Worm (Caenorhabditis elegans) whole organism, dauer: Measurements from ENCODE around the gene nmad-1.

ENCODE experiments used
- unc-62 ChIP-seq: sonication (generic microtip); optimal IDR thresholded peaks from 2 replicates; lab custom pipeline; 2017; ENCODE audit warnings: missing biosample characterization, missing genetic modification reagents, missing genetic modification characterization

Gene nmad-1

DNA sequence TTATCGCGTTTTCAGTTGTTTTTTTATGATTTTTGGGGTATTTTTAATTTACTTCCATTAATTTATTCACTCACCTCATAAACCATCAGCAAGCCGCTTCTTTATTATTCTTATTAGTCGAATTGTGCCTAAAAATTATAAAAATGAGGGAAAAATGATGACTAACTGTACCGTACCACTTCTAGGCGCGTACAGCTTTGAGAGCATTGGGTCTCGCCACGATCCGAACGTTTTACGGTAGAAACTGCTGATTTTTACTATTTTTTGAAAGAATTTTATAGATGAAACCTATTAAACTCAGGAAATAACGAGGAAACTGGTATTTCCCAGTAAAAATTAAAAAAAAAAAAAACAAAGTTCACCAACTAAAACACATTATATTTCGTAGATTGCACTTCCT is 11.7 kb downstream of the nmad-1 start, which contains the start of gene D1044.6:
Gene D1044.6 (minus strand): TSS at position 128 of the 400 bp plus-strand sequence.
- no peak for TF ChIP-seq unc-62

ce11 chrIII:5541777-5542176 is 13.0 kb downstream of the nmad-1 start:
- TF ChIP-seq unc-62, result no peak

- no peak for TF ChIP-seq unc-62
Measured at ce11 chrIII:5525973-5526372, 28.8 kb downstream of the nmad-1 start, which contains the start of gene dex-1. Gene dex-1 (plus strand): TSS chrIII:5526104.

DNA sequence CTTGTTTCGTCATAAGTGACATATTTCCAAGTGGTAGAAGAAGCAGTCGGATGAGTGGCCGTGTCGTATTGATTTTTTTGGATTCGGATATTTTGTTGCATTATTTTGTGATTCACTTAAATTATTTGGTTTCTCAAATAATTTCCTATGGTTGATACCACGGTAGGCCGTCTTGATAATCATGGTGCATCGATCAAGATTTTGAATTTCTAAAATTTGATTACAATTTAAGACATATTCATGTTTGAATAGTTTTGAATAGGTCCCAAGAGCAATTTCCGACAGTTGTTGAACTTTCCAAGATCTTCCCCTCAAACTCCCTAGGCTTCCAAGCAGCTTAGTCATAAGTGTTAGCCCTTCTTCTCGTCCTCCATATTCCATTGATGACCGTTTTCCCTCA is 32.8 kb downstream of the nmad-1 start, which contains the start of gene D1044.4:
Gene D1044.4 (minus strand): TSS at position 101 of the 400 bp plus-strand sequence.
- no peak for TF ChIP-seq unc-62

- no peak for TF ChIP-seq unc-62
Measured at ce11 chrIII:5517423-5517822, 37.3 kb downstream of the nmad-1 start, which contains the start of gene nekl-4. Gene nekl-4 (minus strand): TSS chrIII:5517523.

ce11 chrIII:5512502-5512901 is 42.2 kb downstream of the nmad-1 start, which contains the start of gene pqn-25:
Gene pqn-25 (minus strand): TSS chrIII:5512602.
- no peak for TF ChIP-seq unc-62

ce11 chrIII:5508669-5509068 is 46.1 kb downstream of the nmad-1 start, which contains the start of gene D1044.7:
Gene D1044.7 (minus strand): TSS chrIII:5508769.
- no peak for TF ChIP-seq unc-62

ce11 chrIII:5506936-5507335 is 47.8 kb downstream of the nmad-1 start:
- TF ChIP-seq unc-62, result no peak

DNA sequence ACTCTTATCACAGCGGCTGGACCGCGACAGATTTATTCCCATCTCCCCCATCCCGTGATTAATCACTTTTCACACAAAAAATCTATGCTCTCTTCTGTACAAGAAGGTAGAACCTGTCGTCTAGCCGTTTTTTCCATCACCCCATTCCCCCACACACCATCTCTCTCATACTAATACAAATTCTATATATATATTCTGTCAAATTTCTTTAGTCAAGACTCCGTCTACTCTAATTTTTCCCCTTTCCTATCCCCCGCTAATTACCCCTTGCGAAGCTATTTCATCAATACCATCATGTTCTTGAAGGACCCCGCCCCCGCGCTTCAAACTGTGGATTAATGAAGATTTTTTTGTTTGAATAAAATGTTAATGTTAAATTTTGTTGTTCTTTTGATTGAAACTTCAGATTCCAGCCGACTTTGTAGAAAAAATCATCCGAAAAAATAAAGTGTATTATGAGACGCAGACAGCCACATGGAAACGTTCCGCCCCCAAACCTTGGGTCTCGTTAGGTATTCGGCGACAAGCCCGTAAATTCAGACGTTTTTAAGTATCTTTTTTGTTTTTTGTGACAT is 48.6 kb downstream of the nmad-1 start:
- no peak for TF ChIP-seq unc-62

DNA sequence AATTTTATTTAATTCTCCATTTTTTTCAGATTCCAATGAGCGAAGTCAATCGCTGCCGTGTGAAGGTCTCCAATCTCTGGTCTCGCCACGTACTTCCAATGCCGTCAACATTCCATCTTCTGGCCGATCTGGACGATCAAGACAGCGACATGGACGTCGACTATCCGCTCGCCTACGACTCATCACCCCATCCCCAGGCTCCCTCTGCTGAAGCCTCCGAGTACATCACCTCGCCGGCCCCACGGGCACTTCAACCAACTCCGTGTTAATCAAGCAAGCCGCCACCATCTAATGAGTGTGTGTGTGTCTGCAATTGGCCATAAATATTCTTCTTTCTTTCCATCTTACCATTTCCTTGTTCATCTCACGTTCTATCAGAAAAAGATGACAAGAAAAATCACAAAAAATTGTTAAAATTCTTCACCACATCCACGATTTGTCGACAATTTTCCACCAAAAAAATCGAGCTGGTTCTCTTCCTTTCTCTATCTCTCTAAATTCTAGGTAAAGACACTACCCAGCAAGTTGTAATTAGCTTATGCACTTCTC is 49.2 kb downstream of the nmad-1 start:
- TF ChIP-seq unc-62, result no peak

DNA sequence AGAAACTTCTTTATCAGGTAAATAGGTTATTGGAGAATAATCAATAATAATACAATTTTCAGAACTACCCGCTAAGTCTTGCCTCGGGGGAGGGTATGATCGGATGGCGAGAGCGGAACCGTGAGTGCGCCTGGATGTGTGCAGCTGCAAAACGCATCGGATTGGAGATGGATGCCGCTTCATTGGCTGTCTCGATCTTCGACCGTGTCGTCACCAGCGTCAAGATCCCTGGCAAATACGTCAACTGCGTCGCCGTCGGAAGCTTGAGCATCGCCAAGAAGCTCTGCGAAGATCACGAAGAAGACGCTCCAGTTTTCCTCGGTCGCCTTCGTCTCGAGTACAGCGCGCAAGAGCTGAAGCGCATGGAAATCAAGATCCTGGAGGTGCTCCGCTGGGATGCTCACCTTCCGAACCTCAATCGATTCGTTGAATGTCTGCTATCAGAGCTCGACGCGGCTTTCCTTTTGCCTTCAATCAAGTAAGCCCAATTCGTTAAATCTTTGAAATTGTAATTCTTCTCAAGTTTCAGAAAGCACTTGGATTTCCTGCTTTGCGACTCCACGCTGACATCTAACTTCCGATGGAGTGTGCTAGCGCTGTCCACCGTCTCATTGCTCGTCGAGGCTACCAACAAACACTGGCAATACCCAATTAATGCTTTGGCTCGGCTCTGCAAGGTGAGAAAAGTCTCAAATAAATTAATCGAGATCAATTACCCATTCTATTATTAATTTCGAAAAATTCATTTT is 49.8 kb downstream of the nmad-1 start:
- TF ChIP-seq unc-62, result no peak

DNA sequence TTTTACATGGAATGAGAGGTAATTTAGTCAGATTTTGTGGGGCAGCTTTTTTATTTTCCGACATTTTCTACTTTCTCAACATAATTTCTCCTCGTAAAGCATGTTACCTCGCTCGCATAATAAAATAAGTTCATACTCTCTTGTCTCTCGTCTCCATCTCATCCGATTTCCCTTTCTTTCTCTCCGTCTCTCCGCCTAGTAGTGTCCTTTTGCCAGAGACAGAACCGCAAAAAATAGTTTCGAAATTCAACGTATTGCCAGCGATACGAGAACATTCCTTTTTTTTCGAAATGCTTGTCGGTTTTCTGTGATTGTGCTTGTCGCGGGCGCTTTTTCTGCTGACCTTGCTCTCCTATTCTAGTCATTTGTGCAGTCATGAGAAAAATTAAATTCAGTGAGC is 50.6 kb downstream of the nmad-1 start:
- TF ChIP-seq unc-62, result no peak

- TF ChIP-seq unc-62, result no peak
Measured at ce11 chrIII:5503669-5504068, 51.1 kb downstream of the nmad-1 start.
